Worm (Caenorhabditis elegans) whole organism, L3 larva: Measurements from ENCODE around the gene R09H10.7.

Source experiments
- aly-2 ChIP-seq: fragments of 150-350 bp; optimal IDR thresholded peaks from 2 replicates; lab custom pipeline; 2014; ENCODE audit warnings: missing biosample characterization, missing genetic modification characterization
- ceh-28 ChIP-seq: fragments of 150-350 bp; optimal IDR thresholded peaks from 2 replicates; lab custom pipeline; 2014; ENCODE audit warnings: missing biosample characterization, missing genetic modification reagents, missing genetic modification characterization
- eor-1 ChIP-seq, 2 experiments: fragments of 150-350 bp; optimal IDR thresholded peaks; 2 replicates each; lab custom pipeline; 2014 to 2018; ENCODE audit warnings: missing biosample characterization in 2 of 2, missing genetic modification characterization in 2 of 2
- fkh-10 ChIP-seq: sonication (generic microtip); optimal IDR thresholded peaks from 2 replicates; lab custom pipeline; 2017; ENCODE audit warnings: missing biosample characterization, missing genetic modification reagents, missing genetic modification characterization
- jun-1 ChIP-seq: fragments of 150-350 bp; optimal IDR thresholded peaks from 2 replicates; lab custom pipeline; 2014; ENCODE audit warnings: missing biosample characterization, missing genetic modification reagents, missing genetic modification characterization
- lin-39 ChIP-seq: fragments of 150-350 bp; optimal IDR thresholded peaks from 2 replicates; lab custom pipeline; 2018; ENCODE audit warnings: missing biosample characterization, missing genetic modification reagents, missing genetic modification characterization
- mdl-1 ChIP-seq: fragments of 150-350 bp; optimal IDR thresholded peaks from 2 replicates; lab custom pipeline; 2014; ENCODE audit warnings: missing biosample characterization, missing genetic modification characterization
- nhr-11 ChIP-seq: fragments of 150-350 bp; optimal IDR thresholded peaks from 2 replicates; lab custom pipeline; 2014; ENCODE audit warnings: missing biosample characterization, missing genetic modification characterization
- nhr-12 ChIP-seq: fragments of 150-350 bp; optimal IDR thresholded peaks from 2 replicates; lab custom pipeline; 2014; ENCODE audit warnings: missing biosample characterization, missing genetic modification characterization
- nhr-76 ChIP-seq: fragments of 150-350 bp; sonication (generic microtip); optimal IDR thresholded peaks from 5 replicates; lab custom pipeline; 2014; ENCODE audit warnings: missing biosample characterization, missing genetic modification characterization
- nhr-77 ChIP-seq: fragments of 150-350 bp; optimal IDR thresholded peaks from 2 replicates; lab custom pipeline; 2014; ENCODE audit warnings: missing biosample characterization, missing genetic modification characterization
- pha-4 ChIP-seq: fragments of 150-350 bp; optimal IDR thresholded peaks from 2 replicates; lab custom pipeline; 2014; ENCODE audit warnings: missing biosample characterization, missing genetic modification reagents, missing genetic modification characterization

ce11 chrIV:10656770-10657323 lies 35.9 kb downstream of the R09H10.7 start, which contains the start of gene K08C7.1:
- TF ChIP-seq eor-1 (tag; optimal IDR thresholded peaks at IDR 0.05; lab: Kevin White, UChicago) (no peak), nhr-76 (tag; lab: Kevin White, UChicago) (no peak), nhr-11 (tag; lab: Kevin White, UChicago) (no peak), pha-4 (tag; lab: Kevin White, UChicago) (no peak), nhr-12 (no peak), fkh-10 (GFP tag; lab: Kevin White, UChicago) (no peak), jun-1 (tag; lab: Kevin White, UChicago) (no peak), lin-39 (tag; lab: Kevin White, UChicago) (no peak), aly-2 (tag; lab: Kevin White, UChicago) (no peak), mdl-1 (tag; lab: Kevin White, UChicago) (no peak), ceh-28 (tag; lab: Kevin White, UChicago) (no peak), nhr-77 (no peak)
